Worm (Caenorhabditis elegans) whole organism, early embryonic: ENCODE results near the gene C34F6.9.

Experiments
- B0310.2 ChIP-seq: sonication (generic microtip); optimal IDR thresholded peaks from 2 replicates; lab custom pipeline; 2016; ENCODE audit warnings: mild to moderate bottlenecking, missing genetic modification characterization, missing compliant biosample characterization
- F13C5.2 ChIP-seq: sonication (generic microtip); optimal IDR thresholded peaks from 2 replicates; lab custom pipeline; 2017; ENCODE audit warnings: mild to moderate bottlenecking, missing genetic modification characterization, inconsistent platforms, missing compliant biosample characterization
- aly-1 ChIP-seq: sonication (generic microtip); optimal IDR thresholded peaks from 2 replicates; lab custom pipeline; 2016; ENCODE audit warnings: missing genetic modification characterization, missing compliant biosample characterization
- ama-1 ChIP-seq: fragments of 150-350 bp; optimal IDR thresholded peaks from 2 replicates; lab custom pipeline; 2014
- ceh-13 ChIP-seq: fragments of 200-800 bp; sonication (Bioruptor generic); optimal IDR thresholded peaks from 2 replicates; lab custom pipeline; 2018; ENCODE audit warnings: mild to moderate bottlenecking, missing genetic modification characterization, missing compliant biosample characterization
- ets-7 ChIP-seq: sonication (generic microtip); optimal IDR thresholded peaks from 2 replicates; lab custom pipeline; 2016; ENCODE audit warnings: missing genotype, missing genetic modification characterization, missing compliant biosample characterization
- flt-1 ChIP-seq: fragments of 200-800 bp; sonication (Bioruptor generic); IDR thresholded peaks from 2 replicates; pipeline ENCODE4 v1.3.6; 2022; ENCODE audit warnings: missing genetic modification characterization, missing compliant biosample characterization
- hmbx-1 ChIP-seq: sonication (generic microtip); optimal IDR thresholded peaks from 2 replicates; lab custom pipeline; 2016; ENCODE audit warnings: mild to moderate bottlenecking, missing genetic modification characterization, missing compliant biosample characterization
- hmg-4 ChIP-seq: fragments of 200-800 bp; sonication (Bioruptor generic); optimal IDR thresholded peaks from 2 replicates; lab custom pipeline; 2018; ENCODE audit warnings: mild to moderate bottlenecking, missing genetic modification characterization, missing compliant biosample characterization
- pes-1 ChIP-seq: fragments of 200-800 bp; sonication (Bioruptor generic); IDR thresholded peaks from 2 replicates; pipeline ENCODE4 v1.3.6; 2022; ENCODE audit warnings: missing genetic modification reagents, missing genetic modification characterization, missing compliant biosample characterization
- scrt-1 ChIP-seq: fragments of 200-800 bp; sonication (Bioruptor generic); IDR thresholded peaks from 2 replicates; pipeline ENCODE4 v1.3.6; 2022; ENCODE audit warnings: missing genetic modification characterization, missing compliant biosample characterization
- sea-1 ChIP-seq: fragments of 200-800 bp; sonication (Bioruptor generic); conservative IDR thresholded peaks from 2 replicates; pipeline ENCODE4 v1.3.6; 2022; ENCODE audit warnings: missing genetic modification characterization, missing compliant biosample characterization
- tra-4 ChIP-seq: sonication (generic microtip); optimal IDR thresholded peaks from 2 replicates; lab custom pipeline; 2017; ENCODE audit warnings: missing genetic modification characterization, missing compliant biosample characterization

- TF ChIP-seq aly-1 (tag; lab: Kevin White, UChicago) (no peak), flt-1 (GFP tag; lab: Robert Waterston, UW) (no peak), ama-1 (lab: Kevin White, UChicago) (no peak), B0310.2 (no peak), hmbx-1 (tag; lab: Kevin White, UChicago) (no peak), ets-7 (tag; lab: Kevin White, UChicago) (no peak), tra-4 (tag; lab: Kevin White, UChicago) (no peak), ceh-13 (GFP tag; lab: Kevin White, UChicago) (no peak), hmg-4 (GFP tag; lab: Kevin White, UChicago) (no peak), F13C5.2 (tag; lab: Kevin White, UChicago) (no peak), pes-1 (GFP tag; lab: Robert Waterston, UW) (no peak), sea-1 (no peak), scrt-1 (GFP tag; lab: Robert Waterston, UW) (no peak)
Measured at ce11 chrX:11245056-11245455, 22.6 kb upstream of the C34F6.9 start.
